Worm (Caenorhabditis elegans) whole organism, L3 larva: ENCODE data around the gene srg-34.

Experiments
- R02D3.7 ChIP-seq: fragments of 150-350 bp; optimal IDR thresholded peaks from 2 replicates; lab custom pipeline; 2014; ENCODE audit warnings: missing biosample characterization, missing genetic modification characterization
- ZK546.5 ChIP-seq: sonication (generic microtip); optimal IDR thresholded peaks from 2 replicates; lab custom pipeline; 2017; ENCODE audit warnings: missing biosample characterization, missing genetic modification characterization
- aly-2 ChIP-seq: fragments of 150-350 bp; optimal IDR thresholded peaks from 2 replicates; lab custom pipeline; 2014; ENCODE audit warnings: missing biosample characterization, missing genetic modification characterization
- ama-1 ChIP-seq: fragments of 150-350 bp; optimal IDR thresholded peaks from 2 replicates; lab custom pipeline; 2018
- ceh-16 ChIP-seq: sonication (generic microtip); optimal IDR thresholded peaks from 2 replicates; lab custom pipeline; 2017; ENCODE audit warnings: missing biosample characterization, missing genetic modification characterization
- ceh-28 ChIP-seq: fragments of 150-350 bp; optimal IDR thresholded peaks from 2 replicates; lab custom pipeline; 2014; ENCODE audit warnings: missing biosample characterization, missing genetic modification reagents, missing genetic modification characterization
- ceh-82 ChIP-seq: fragments of 150-350 bp; optimal IDR thresholded peaks from 2 replicates; lab custom pipeline; 2014; ENCODE audit warnings: missing biosample characterization, missing genetic modification characterization
- ceh-9 ChIP-seq: sonication (generic microtip); optimal IDR thresholded peaks from 2 replicates; lab custom pipeline; 2018; ENCODE audit warnings: missing biosample characterization, missing genetic modification characterization
- daf-12 ChIP-seq: fragments of 150-350 bp; optimal IDR thresholded peaks from 2 replicates; lab custom pipeline; 2014; ENCODE audit warnings: missing biosample characterization, missing genetic modification reagents, missing genetic modification characterization
- egl-5 ChIP-seq: fragments of 150-350 bp; optimal IDR thresholded peaks from 2 replicates; lab custom pipeline; 2017; ENCODE audit warnings: missing biosample characterization, missing genetic modification reagents, missing genetic modification characterization, inconsistent platforms
- elt-1 ChIP-seq: fragments of 150-350 bp; optimal IDR thresholded peaks from 2 replicates; lab custom pipeline; 2014; ENCODE audit warnings: missing biosample characterization, missing genetic modification characterization
- elt-2 ChIP-seq: sonication (generic microtip); optimal IDR thresholded peaks from 2 replicates; lab custom pipeline; 2016; ENCODE audit warnings: missing genetic modification reagents, mild to moderate bottlenecking, missing genetic modification characterization, missing compliant biosample characterization
- eor-1 ChIP-seq, 2 experiments: fragments of 150-350 bp; optimal IDR thresholded peaks; 2 replicates each; lab custom pipeline; 2014 to 2018; ENCODE audit warnings: missing biosample characterization in 2 of 2, missing genetic modification characterization in 2 of 2
- fkh-2 ChIP-seq: fragments of 150-350 bp; optimal IDR thresholded peaks from 2 replicates; lab custom pipeline; 2014; ENCODE audit warnings: missing biosample characterization, missing genetic modification reagents, missing genetic modification characterization
- fos-1 ChIP-seq: fragments of 150-350 bp; optimal IDR thresholded peaks from 2 replicates; lab custom pipeline; 2014; ENCODE audit warnings: missing biosample characterization, missing genetic modification characterization
- jun-1 ChIP-seq: fragments of 150-350 bp; optimal IDR thresholded peaks from 2 replicates; lab custom pipeline; 2014; ENCODE audit warnings: missing biosample characterization, missing genetic modification reagents, missing genetic modification characterization
- lin-39 ChIP-seq: fragments of 150-350 bp; optimal IDR thresholded peaks from 2 replicates; lab custom pipeline; 2018; ENCODE audit warnings: missing biosample characterization, missing genetic modification reagents, missing genetic modification characterization
- lsy-12 ChIP-seq: sonication (generic microtip); optimal IDR thresholded peaks from 2 replicates; lab custom pipeline; 2016; ENCODE audit warnings: mild to moderate bottlenecking, missing genetic modification characterization, missing compliant biosample characterization
- nfya-1 ChIP-seq: sonication (generic microtip); optimal IDR thresholded peaks from 2 replicates; lab custom pipeline; 2017; ENCODE audit warnings: missing genetic modification characterization, mild to moderate bottlenecking, missing compliant biosample characterization, antibody characterized with exemption, moderate library complexity; ENCODE audit not compliant: insufficient read depth
- nhr-25 ChIP-seq: sonication (generic microtip); optimal IDR thresholded peaks from 2 replicates; lab custom pipeline; 2017; ENCODE audit warnings: missing biosample characterization, missing genetic modification characterization
- nhr-43 ChIP-seq: sonication (generic microtip); optimal IDR thresholded peaks from 2 replicates; lab custom pipeline; 2016; ENCODE audit warnings: mild to moderate bottlenecking, missing genetic modification characterization, missing compliant biosample characterization; ENCODE audit not compliant: poor library complexity, severe bottlenecking
- nhr-67 ChIP-seq: fragments of 150-350 bp; optimal IDR thresholded peaks from 2 replicates; lab custom pipeline; 2014; ENCODE audit warnings: missing biosample characterization, missing genetic modification characterization
- nhr-77 ChIP-seq: fragments of 150-350 bp; optimal IDR thresholded peaks from 2 replicates; lab custom pipeline; 2014; ENCODE audit warnings: missing biosample characterization, missing genetic modification characterization
- pha-4 ChIP-seq: fragments of 150-350 bp; optimal IDR thresholded peaks from 2 replicates; lab custom pipeline; 2014; ENCODE audit warnings: missing biosample characterization, missing genetic modification reagents, missing genetic modification characterization
- pqm-1 ChIP-seq: fragments of 150-350 bp; optimal IDR thresholded peaks from 2 replicates; lab custom pipeline; 2017; ENCODE audit warnings: missing biosample characterization, missing genetic modification characterization, inconsistent platforms
- sea-2 ChIP-seq: fragments of 150-350 bp; sonication (generic microtip); optimal IDR thresholded peaks from 4 replicates; lab custom pipeline; 2014; ENCODE audit warnings: missing biosample characterization, missing genetic modification reagents, missing genetic modification characterization
- skn-1 ChIP-seq: fragments of 150-350 bp; optimal IDR thresholded peaks from 2 replicates; lab custom pipeline; 2014; ENCODE audit warnings: missing biosample characterization, missing genetic modification characterization
- snpc-4 ChIP-seq: fragments of 150-350 bp; optimal IDR thresholded peaks from 2 replicates; lab custom pipeline; 2014; ENCODE audit warnings: missing biosample characterization, missing genetic modification characterization
- unc-39 ChIP-seq: sonication (generic microtip); optimal IDR thresholded peaks from 4 replicates; lab custom pipeline; 2017; ENCODE audit warnings: missing biosample characterization, missing genetic modification characterization
- unc-62 ChIP-seq: fragments of 150-350 bp; sonication (generic microtip); optimal IDR thresholded peaks from 4 replicates; lab custom pipeline; 2014; ENCODE audit warnings: missing biosample characterization, missing genetic modification reagents, missing genetic modification characterization
- ztf-11 ChIP-seq: fragments of 150-350 bp; optimal IDR thresholded peaks from 2 replicates; lab custom pipeline; 2014; ENCODE audit warnings: missing biosample characterization, missing genetic modification characterization

srg-34 gene

DNA sequence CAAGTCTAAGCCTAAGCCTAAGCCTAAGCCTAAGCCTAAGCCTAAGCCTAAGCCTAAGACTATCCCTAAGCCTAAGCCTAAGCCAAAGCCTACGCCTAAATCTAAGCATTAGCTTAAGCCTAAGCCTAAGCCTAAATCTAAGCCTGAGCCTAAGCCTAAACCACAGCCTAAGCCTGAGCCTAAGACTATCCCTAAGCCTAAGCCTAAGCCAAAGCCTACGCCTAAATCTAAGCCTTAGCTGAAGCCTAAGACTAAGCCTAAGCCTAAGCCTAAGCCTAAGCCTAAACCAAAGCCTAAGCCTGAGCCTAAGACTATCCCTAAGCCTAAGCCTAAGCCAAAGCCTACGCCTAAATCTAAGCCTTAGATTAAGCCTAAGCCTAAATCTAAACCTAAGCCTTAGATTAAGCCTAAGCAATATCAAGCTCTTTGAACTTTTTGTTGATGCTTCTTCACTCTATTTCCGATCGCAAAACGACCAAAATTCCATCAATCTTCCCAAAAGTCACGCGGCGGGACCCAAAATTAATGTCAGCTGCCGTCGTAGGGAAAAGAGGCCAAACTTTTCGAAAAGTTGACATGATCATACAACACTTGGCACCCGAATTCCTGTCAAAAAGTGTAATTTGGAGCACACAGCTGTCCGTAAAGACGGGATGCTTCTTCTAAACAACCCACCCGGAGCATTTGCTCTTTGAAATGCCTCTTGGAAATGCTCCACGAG is 16.9 kb upstream of the srg-34 start:
- TF ChIP-seq pha-4 (tag; lab: Kevin White, UChicago) (no peak), lin-39 (tag; lab: Kevin White, UChicago) (peak; percentile 3)

DNA sequence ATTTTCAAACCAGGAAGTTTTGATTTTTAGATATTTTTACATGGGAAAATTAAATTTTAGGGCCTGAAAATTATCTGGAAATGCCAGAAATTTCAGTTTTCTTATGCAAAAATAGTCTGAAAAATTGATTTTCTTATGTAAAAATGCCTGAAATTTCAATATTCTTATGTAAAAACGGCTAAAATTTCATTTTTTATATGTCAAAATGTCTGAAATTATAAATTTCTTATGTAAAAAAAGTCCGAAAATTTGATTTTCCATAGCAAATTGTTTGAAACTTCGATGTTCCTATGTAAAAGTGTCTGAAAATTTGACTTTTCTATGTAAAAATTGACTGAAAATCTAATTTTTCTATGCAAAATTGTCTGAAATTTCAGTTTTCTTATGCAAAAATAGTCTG is 15.0 kb upstream of the srg-34 start, which contains the start of gene Y51A2D.13:
Gene Y51A2D.13, minus strand, starts transcription at position 101 of the 400 bp plus-strand sequence.
- no peak for TF ChIP-seq nfya-1 (tag; lab: Kevin White, UChicago)
- TF ChIP-seq ceh-28 (tag; lab: Kevin White, UChicago), result no peak
- TF ChIP-seq lsy-12 (tag; lab: Kevin White, UChicago), result no peak
- TF ChIP-seq daf-12 (tag; lab: Kevin White, UChicago), result no peak

DNA sequence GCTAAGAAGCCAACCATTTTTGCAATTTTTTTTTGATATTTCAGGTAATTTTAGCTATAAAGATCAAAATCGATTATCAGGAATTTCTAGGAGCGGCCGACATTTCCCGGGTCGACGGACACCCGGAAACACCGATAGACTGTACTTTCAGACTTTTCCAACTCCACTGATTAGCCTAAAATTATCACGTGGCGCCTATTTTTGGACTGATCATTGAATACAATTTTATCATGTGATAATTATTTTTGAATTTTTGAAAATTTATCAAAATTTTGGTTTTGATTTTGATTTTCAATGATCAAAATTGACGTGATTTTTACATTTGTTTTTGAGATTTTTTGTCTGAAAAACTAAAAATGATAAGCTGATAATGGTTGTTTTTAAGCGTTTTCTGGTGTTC is 13.6 kb upstream of the srg-34 start:
- TF ChIP-seq elt-1 (tag; lab: Kevin White, UChicago) (no peak), pqm-1 (peak; percentile 48), pha-4 (tag; lab: Kevin White, UChicago) (peak; percentile 42), elt-2 (peak; percentile 90), ceh-82 (tag; lab: Kevin White, UChicago) (no peak), nhr-25 (tag; lab: Kevin White, UChicago) (no peak)

DNA sequence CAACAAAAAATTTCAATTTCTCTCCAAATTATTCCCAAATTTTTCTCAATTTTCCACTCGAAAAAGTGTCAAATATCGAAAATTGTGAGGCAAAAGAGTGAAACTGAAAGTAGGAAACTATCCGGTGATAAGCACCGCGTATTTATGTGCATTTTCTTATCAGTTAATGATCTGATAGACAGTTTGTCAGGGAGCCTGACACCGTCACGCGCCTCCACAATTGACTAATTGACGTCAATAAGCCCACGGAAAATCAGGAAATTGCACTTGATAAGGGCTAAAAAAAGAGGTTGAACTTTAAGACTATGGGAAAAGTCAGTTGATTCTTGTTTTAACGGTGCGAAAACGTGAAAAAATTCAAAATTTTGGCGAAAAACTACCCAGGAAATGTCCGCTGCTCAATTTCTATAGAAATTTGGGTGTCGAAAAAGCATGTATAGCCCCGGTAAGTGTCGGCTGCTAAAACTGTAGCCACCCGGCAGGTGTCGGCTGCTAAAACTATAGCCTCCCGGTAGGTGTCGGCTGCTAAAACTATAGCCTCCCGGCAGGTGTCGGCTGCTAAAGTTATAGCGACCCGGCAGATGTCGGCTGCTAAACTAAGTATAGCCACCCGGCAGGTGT is 12.9 kb upstream of the srg-34 start:
- TF ChIP-seq pha-4 (tag; lab: Kevin White, UChicago), result peak; percentile 68
- TF ChIP-seq jun-1 (tag; lab: Kevin White, UChicago), result peak; percentile 26
- peak; percentile 9 for TF ChIP-seq ama-1 (lab: Kevin White, UChicago)
- TF ChIP-seq pqm-1, result peak; percentile 96
- TF ChIP-seq nhr-77 (tag; lab: Kevin White, UChicago), result no peak
- TF ChIP-seq elt-2, result peak; percentile 99

DNA sequence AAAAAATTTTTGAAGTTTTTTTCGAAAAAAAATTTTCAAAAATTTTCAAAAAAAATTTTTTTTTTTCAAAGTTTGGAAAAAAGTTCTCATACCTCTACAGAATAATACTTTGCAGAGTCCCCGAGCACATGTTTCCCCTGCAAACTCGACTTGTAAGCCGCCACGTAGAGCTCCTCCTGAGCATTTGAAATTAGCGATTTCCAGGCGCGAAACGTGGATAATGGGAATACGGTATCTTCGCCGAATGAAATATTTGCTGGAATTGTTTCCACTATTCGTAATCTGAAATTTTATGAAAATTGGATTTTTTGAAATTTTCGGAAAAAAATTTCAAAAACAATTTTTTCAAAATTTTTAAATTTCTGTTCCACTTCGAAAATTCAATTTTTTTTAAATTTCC is 11.4 kb upstream of the srg-34 start:
- TF ChIP-seq elt-2 (peak; percentile 16), skn-1 (tag; lab: Kevin White, UChicago) (no peak), nhr-77 (tag; lab: Kevin White, UChicago) (no peak), ceh-16 (no peak), ama-1 (lab: Kevin White, UChicago) (peak; percentile 29), lsy-12 (tag; lab: Kevin White, UChicago) (peak; percentile 50), ceh-82 (tag; lab: Kevin White, UChicago) (no peak), ceh-9 (no peak), ZK546.5 (tag; lab: Kevin White, UChicago) (no peak), R02D3.7 (tag; lab: Kevin White, UChicago) (no peak), snpc-4 (tag; lab: Kevin White, UChicago) (no peak)

DNA sequence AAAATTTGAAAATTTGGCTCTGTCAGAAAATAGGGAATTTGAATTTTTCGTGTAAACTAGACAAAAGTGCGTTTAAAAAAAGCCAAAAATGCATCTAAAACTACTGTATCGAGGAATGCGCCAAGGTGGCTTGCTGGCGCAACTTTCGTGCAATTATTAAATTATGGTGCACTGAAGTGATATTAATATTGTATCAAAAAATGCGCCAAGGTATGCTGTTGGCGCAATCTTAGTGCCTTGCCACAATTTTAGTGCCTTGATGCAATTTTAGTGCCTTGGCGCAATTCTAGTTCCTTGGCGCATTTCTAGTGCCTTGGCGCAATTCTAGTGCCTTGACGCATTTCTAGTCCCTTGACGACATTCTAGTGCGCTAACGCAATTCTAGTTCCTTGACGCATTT is 10.4 kb upstream of the srg-34 start:
- TF ChIP-seq nhr-25 (tag; lab: Kevin White, UChicago) (no peak), elt-2 (peak; percentile 2)

DNA sequence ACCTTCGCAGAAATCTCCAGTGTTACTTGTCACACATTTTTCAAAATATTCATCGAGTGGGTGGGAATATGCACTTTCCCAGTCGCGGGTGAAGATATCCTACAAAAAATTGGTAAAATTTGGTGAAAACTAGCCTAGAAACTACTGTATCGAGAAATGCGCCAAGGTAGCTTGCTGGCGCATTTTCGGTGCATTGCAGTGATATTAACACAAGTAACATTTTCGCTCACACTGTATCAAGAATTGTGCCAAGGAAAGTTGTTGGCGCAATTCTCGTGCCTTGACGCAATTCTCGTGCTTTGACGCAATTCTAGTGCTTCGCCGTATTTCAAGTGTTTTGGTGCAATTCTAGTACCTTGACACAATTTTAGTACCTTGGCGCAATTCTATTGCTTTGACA is 8.5 kb upstream of the srg-34 start:
- TF ChIP-seq unc-39 (tag; lab: Kevin White, UChicago) (no peak), nhr-25 (tag; lab: Kevin White, UChicago) (peak; percentile 17), aly-2 (tag; lab: Kevin White, UChicago) (no peak), lsy-12 (tag; lab: Kevin White, UChicago) (peak; percentile 61), nhr-43 (peak; percentile 8), R02D3.7 (tag; lab: Kevin White, UChicago) (no peak), jun-1 (tag; lab: Kevin White, UChicago) (no peak)

DNA sequence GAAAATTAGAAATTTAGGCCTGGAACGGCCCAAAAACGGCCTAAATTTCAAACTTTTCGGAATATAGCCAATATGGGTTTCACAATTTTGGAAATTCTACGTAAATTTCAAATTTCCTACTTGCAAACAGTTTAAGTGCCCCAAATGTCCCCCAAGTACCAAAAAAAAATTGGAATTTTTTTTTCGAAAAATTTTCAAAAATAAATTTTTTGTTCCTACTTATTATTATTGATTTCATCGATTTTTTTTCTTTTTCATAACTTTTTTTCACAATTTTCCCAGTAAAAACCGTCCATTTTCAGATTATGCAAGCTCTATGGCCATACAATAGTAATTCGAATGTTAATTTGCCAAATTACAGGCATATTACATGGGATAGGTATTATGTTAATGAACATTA is 6.8 kb upstream of the srg-34 start, which contains the start of gene Y51A2D.21:
Gene Y51A2D.21, plus strand, starts transcription at position 301 of the 400 bp plus-strand sequence.
- no peak for TF ChIP-seq nhr-67 (tag; lab: Kevin White, UChicago)
- TF ChIP-seq sea-2 (GFP tag; lab: Kevin White, UChicago), result no peak
- no peak for TF ChIP-seq fkh-2 (tag; lab: Kevin White, UChicago)
- TF ChIP-seq ztf-11, result no peak
- TF ChIP-seq lsy-12 (tag; lab: Kevin White, UChicago), result no peak
- no peak for TF ChIP-seq skn-1 (tag; lab: Kevin White, UChicago)
- TF ChIP-seq aly-2 (tag; lab: Kevin White, UChicago), result no peak
- TF ChIP-seq unc-62 (GFP tag; lab: Kevin White, UChicago), result no peak
- no peak for TF ChIP-seq egl-5 (tag; lab: Kevin White, UChicago)
- no peak for TF ChIP-seq ceh-9
- TF ChIP-seq fos-1 (tag; lab: Kevin White, UChicago), result no peak
- TF ChIP-seq eor-1 (tag; optimal IDR thresholded peaks at IDR 0.05; lab: Kevin White, UChicago), result no peak
